Fruit fly (Drosophila melanogaster): Measurements from ENCODE around the gene CG14377.

The CG14377 gene

dm6 chr3R:13441703-13442102 is 44.1 kb downstream of the CG14377 start (continued):
- TF ChIP-seq zfh2 (GFP tag; optimal IDR thresholded peaks at IDR 0.05) (no peak), E2f2 (GFP tag; IDR thresholded peaks at IDR 0.05) (peak; percentile 8; the same call in 1 of the 2 replicates), ase (GFP tag; IDR thresholded peaks at IDR 0.05) (no peak), gcm (GFP tag; optimal IDR thresholded peaks at IDR 0.05) (peak; percentile 5), CG6813 (GFP tag; optimal IDR thresholded peaks at IDR 0.05) (peak; percentile 14), CG1602 (GFP tag; optimal IDR thresholded peaks at IDR 0.05) (no peak), Optix (GFP tag; IDR thresholded peaks at IDR 0.05) (no peak), sug (tag; optimal IDR thresholded peaks at IDR 0.05) (peak; percentile 63), CG3847 (GFP tag; IDR thresholded peaks at IDR 0.05) (0 out of 2 replicates have a peak, but pooled peaks have one; percentile 11), slou (GFP tag; optimal IDR thresholded peaks at IDR 0.05) (no peak), CG1647 (GFP tag; optimal IDR thresholded peaks at IDR 0.05) (no peak), CG9727 (GFP tag; optimal IDR thresholded peaks at IDR 0.05) (no peak), Asciz (GFP tag; optimal IDR thresholded peaks at IDR 0.05) (peak; percentile 27), disco-r (GFP tag; optimal IDR thresholded peaks at IDR 0.05) (peak; percentile 17), MTF-1 (GFP tag; optimal IDR thresholded peaks at IDR 0.05; ENCODE audit: borderline replicate concordance) (peak; percentile 42), prd (optimal IDR thresholded peaks at IDR 0.05) (no peak), prd (GFP tag; IDR thresholded peaks at IDR 0.05) (no peak), CG10267 (tag; optimal IDR thresholded peaks at IDR 0.05) (no peak), CG18599 (GFP tag; optimal IDR thresholded peaks at IDR 0.05) (peak; percentile 20), Hmx (GFP tag; optimal IDR thresholded peaks at IDR 0.05) (no peak), croc (GFP tag; conservative IDR thresholded peaks at IDR 0.05) (no peak), CG11723 (GFP tag; optimal IDR thresholded peaks at IDR 0.05) (no peak), CG2678 (tag; optimal IDR thresholded peaks at IDR 0.05) (peak; percentile 73), repo (GFP tag; optimal IDR thresholded peaks at IDR 0.05) (no peak), CG9817 (tag; optimal IDR thresholded peaks at IDR 0.05) (peak; percentile 0), vvl (GFP tag; IDR thresholded peaks at IDR 0.05) (no peak), CG18262 (tag; optimal IDR thresholded peaks at IDR 0.05) (peak; percentile 16), CG11504 (tag; optimal IDR thresholded peaks at IDR 0.05) (peak; percentile 20), CG17361 (GFP tag; IDR thresholded peaks at IDR 0.05) (peak; percentile 36; the same call in 1 of the 3 replicates), CG12744 (GFP tag; optimal IDR thresholded peaks at IDR 0.05) (no peak), Sox100B (GFP tag; optimal IDR thresholded peaks at IDR 0.05) (peak; percentile 34), CG11085 (GFP tag; IDR thresholded peaks at IDR 0.05) (no peak), stwl (tag; optimal IDR thresholded peaks at IDR 0.05) (no peak), shn (GFP tag; optimal IDR thresholded peaks at IDR 0.05) (no peak), CG30403 (GFP tag; optimal IDR thresholded peaks at IDR 0.05) (no peak), Sox102F (GFP tag; optimal IDR thresholded peaks at IDR 0.05) (no peak), Tbp (GFP tag; optimal IDR thresholded peaks at IDR 0.05) (no peak), CG12219 (GFP tag; optimal IDR thresholded peaks at IDR 0.05) (peak; percentile 20), CG6854 (GFP tag; optimal IDR thresholded peaks at IDR 0.05) (no peak), CG8290 (GFP tag; optimal IDR thresholded peaks at IDR 0.05) (no peak), CG8290 (tag; optimal IDR thresholded peaks at IDR 0.05) (peak in 1 of 2 experiments; percentile 59), sd (tag; optimal IDR thresholded peaks at IDR 0.05) (peak; percentile 31), CG12071 (GFP tag; optimal IDR thresholded peaks at IDR 0.05) (peak; percentile 73), twi (tag; optimal IDR thresholded peaks at IDR 0.05) (peak; percentile 35), Six4 (GFP tag; optimal IDR thresholded peaks at IDR 0.05) (no peak), ERR (GFP tag; optimal IDR thresholded peaks at IDR 0.05) (no peak), CG8281 (tag; optimal IDR thresholded peaks at IDR 0.05) (peak; percentile 5), Fer2 (tag; optimal IDR thresholded peaks at IDR 0.05) (peak; percentile 9), CG7839 (tag; optimal IDR thresholded peaks at IDR 0.05) (peak; percentile 17), ttk (GFP tag; IDR thresholded peaks at IDR 0.05) (no peak), caup (GFP tag; optimal IDR thresholded peaks at IDR 0.05; ENCODE audit: severe bottlenecking) (peak; percentile 11), CG13296 (GFP tag; optimal IDR thresholded peaks at IDR 0.05) (peak; percentile 36)
